Worm (Caenorhabditis elegans): ENCODE measurements around the gene sra-12.

- no peak for TF ChIP-seq nhr-90 (tag; optimal IDR thresholded peaks at IDR 0.05; ENCODE audit: poor library complexity)
- no peak for TF ChIP-seq pag-3 (tag; optimal IDR thresholded peaks at IDR 0.05; ENCODE audit: borderline replicate concordance, insufficient read depth)
- TF ChIP-seq ztf-11 (tag; optimal IDR thresholded peaks at IDR 0.05) = no peak
- TF ChIP-seq snu-23 (GFP tag; optimal IDR thresholded peaks at IDR 0.05) = no peak
- TF ChIP-seq mdl-1 (tag; optimal IDR thresholded peaks at IDR 0.05) = no peak
- TF ChIP-seq blmp-1 (tag; optimal IDR thresholded peaks at IDR 0.05) = no peak
- no peak for TF ChIP-seq nhr-85 (tag)
- TF ChIP-seq nhr-76 (tag; optimal IDR thresholded peaks at IDR 0.05) = no peak
- TF ChIP-seq zag-1 (tag; optimal IDR thresholded peaks at IDR 0.05) = no peak
- no peak for TF ChIP-seq unc-130 (tag; optimal IDR thresholded peaks at IDR 0.05)
Measured at ce11 chrII:10860840-10861239, 43.4 kb downstream of the sra-12 start, which contains the start of gene M106.3.

Measured in whole organism, L1 larva.